Worm (Caenorhabditis elegans) whole organism, L3 larva: Measurements from ENCODE around the gene F11E6.11.

Experiments used
- fkh-10 ChIP-seq: sonication (generic microtip); optimal IDR thresholded peaks from 2 replicates; lab custom pipeline; 2017; ENCODE audit warnings: missing biosample characterization, missing genetic modification reagents, missing genetic modification characterization
- ztf-11 ChIP-seq: fragments of 150-350 bp; optimal IDR thresholded peaks from 2 replicates; lab custom pipeline; 2014; ENCODE audit warnings: missing biosample characterization, missing genetic modification characterization

ce11 chrIV:17463108-17463608, 20.5 kb downstream of the F11E6.11 start, which contains the start of gene F11E6.10:
- TF ChIP-seq ztf-11 (no peak), fkh-10 (GFP tag; lab: Kevin White, UChicago) (no peak)
